Worm (Caenorhabditis elegans): ENCODE measurements around the gene Y41C4A.12.

DNA sequence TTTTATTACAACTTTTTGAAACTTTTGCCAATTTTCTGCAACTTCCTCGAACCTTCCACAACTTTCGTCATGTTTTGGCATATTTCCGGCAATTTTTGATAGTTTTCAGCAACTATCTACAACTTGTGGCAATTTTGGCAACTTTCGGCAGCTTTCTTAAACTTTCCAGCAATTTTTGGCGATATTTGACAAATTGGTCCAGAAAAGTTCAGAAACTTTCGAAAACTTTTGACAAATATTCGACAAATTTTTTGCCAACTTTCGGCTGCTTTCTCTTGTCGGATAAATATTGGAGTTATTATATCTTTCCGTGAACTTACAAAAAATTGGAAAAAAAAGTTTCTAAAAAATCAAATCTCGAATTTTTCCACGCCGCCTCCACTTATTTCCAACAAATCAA lies 3.8 kb upstream of the Y41C4A.12 start, which contains the start of gene Y41C4A.18:
- TF ChIP-seq nhr-76 (tag; optimal IDR thresholded peaks at IDR 0.05) (no peak), unc-62 (GFP tag; optimal IDR thresholded peaks at IDR 0.05 in 1 of 2) (no peak), unc-62 (tag; optimal IDR thresholded peaks at IDR 0.05) (no peak), nhr-237 (tag; optimal IDR thresholded peaks at IDR 0.05) (no peak), pha-4 (GFP tag; IDR thresholded peaks at IDR 0.05) (no peak), pha-4 (tag; optimal IDR thresholded peaks at IDR 0.05) (no peak), ZK337.2 (GFP tag; IDR thresholded peaks at IDR 0.05) (no peak), lsy-2 (tag; optimal IDR thresholded peaks at IDR 0.05) (no peak), mep-1 (tag; optimal IDR thresholded peaks at IDR 0.05) (no peak), lin-15B (tag; optimal IDR thresholded peaks at IDR 0.05) (no peak), F10B5.3 (tag; optimal IDR thresholded peaks at IDR 0.05) (no peak)

Data from whole organism, L4 larva.